Worm (Caenorhabditis elegans): Measurements from ENCODE around the gene T28A11.20.

ce11 chrV:3295368-3295767 lies 22.3 kb upstream of the T28A11.20 start:
- TF ChIP-seq hlh-30 (tag; optimal IDR thresholded peaks at IDR 0.05; ENCODE audit: insufficient read depth): no peak
- no peak for TF ChIP-seq pha-4 (tag; optimal IDR thresholded peaks at IDR 0.05)
- no peak for TF ChIP-seq nhr-11 (tag; optimal IDR thresholded peaks at IDR 0.05)
- TF ChIP-seq ztf-16 (tag; optimal IDR thresholded peaks at IDR 0.05): no peak
- TF ChIP-seq npax-4 (tag; optimal IDR thresholded peaks at IDR 0.05): no peak
- no peak for TF ChIP-seq elt-2 (tag; optimal IDR thresholded peaks at IDR 0.05)
- TF ChIP-seq tbx-2 (tag; optimal IDR thresholded peaks at IDR 0.05): no peak
- TF ChIP-seq dve-1 (tag; optimal IDR thresholded peaks at IDR 0.05): no peak
- no peak for TF ChIP-seq pat-9 (tag; optimal IDR thresholded peaks at IDR 0.05)
- no peak for TF ChIP-seq pqm-1 (tag; optimal IDR thresholded peaks at IDR 0.05)
